Worm (Caenorhabditis elegans) whole organism, L4 larva: ENCODE results near the gene C14A4.6.
A peak's percentile ranks its signal among the peaks of the same experiment; 100 is the strongest.

Experiments
- Y5F2A.4 ChIP-seq: fragments of 200-800 bp; sonication (Bioruptor generic); optimal IDR thresholded peaks from 2 replicates; lab custom pipeline; 2018; ENCODE audit warnings: mild to moderate bottlenecking, missing genetic modification characterization, missing compliant biosample characterization
- ZK337.2 ChIP-seq: fragments of 200-800 bp; sonication (Bioruptor generic); IDR thresholded peaks from 2 replicates; pipeline ENCODE4 v1.3.6; 2022; ENCODE audit warnings: missing genetic modification reagents, missing genetic modification characterization, missing compliant biosample characterization
- aha-1 ChIP-seq: fragments of 150-350 bp; peaks from one replicate; lab custom pipeline; 2014; ENCODE audit warnings: missing biosample characterization, missing genetic modification characterization
- ceh-44 ChIP-seq: fragments of 200-800 bp; sonication (Bioruptor generic); IDR thresholded peaks from 2 replicates; pipeline ENCODE4 v1.3.6; 2022; ENCODE audit warnings: missing genetic modification reagents, missing genetic modification characterization, missing compliant biosample characterization
- ceh-62 ChIP-seq: sonication (generic microtip); optimal IDR thresholded peaks from 2 replicates; lab custom pipeline; 2017; ENCODE audit warnings: missing biosample characterization, missing genetic modification characterization
- cey-2 ChIP-seq: sonication (generic microtip); optimal IDR thresholded peaks from 3 replicates; lab custom pipeline; 2017; ENCODE audit warnings: missing genetic modification characterization, mild to moderate bottlenecking, missing compliant biosample characterization, antibody characterized with exemption, borderline replicate concordance; ENCODE audit not compliant: insufficient read depth
- daf-12 ChIP-seq: fragments of 150-350 bp; optimal IDR thresholded peaks from 2 replicates; lab custom pipeline; 2014; ENCODE audit warnings: missing biosample characterization, missing genetic modification reagents, missing genetic modification characterization
- daf-16 ChIP-seq, 3 experiments: sonication (generic microtip); optimal IDR thresholded peaks; 2 replicates each; lab custom pipeline; 2016 to 2017; ENCODE audit warnings: missing genetic modification characterization in 3 of 3, missing genetic modification reagents in 3 of 3, mild to moderate bottlenecking in 2 of 3, missing compliant biosample characterization in 2 of 3, missing biosample characterization in 1 of 3, moderate library complexity in 1 of 3
- daf-8 ChIP-seq: fragments of 200-800 bp; sonication (Bioruptor generic); IDR thresholded peaks from 2 replicates; pipeline ENCODE4 v1.3.6; 2022; ENCODE audit warnings: missing genetic modification characterization, missing compliant biosample characterization
- duxl-1 ChIP-seq: sonication (generic microtip); optimal IDR thresholded peaks from 2 replicates; lab custom pipeline; 2016; ENCODE audit warnings: mild to moderate bottlenecking, missing genetic modification characterization, moderate library complexity, missing compliant biosample characterization; ENCODE audit not compliant: poor library complexity
- dve-1 ChIP-seq: sonication (generic microtip); optimal IDR thresholded peaks from 2 replicates; lab custom pipeline; 2017; ENCODE audit warnings: antibody characterized with exemption, mild to moderate bottlenecking, missing genetic modification characterization, missing compliant biosample characterization; ENCODE audit not compliant: insufficient read depth
- fkh-10 ChIP-seq: fragments of 150-350 bp; optimal IDR thresholded peaks from 2 replicates; lab custom pipeline; 2014; ENCODE audit warnings: missing biosample characterization, missing genetic modification reagents, missing genetic modification characterization
- fos-1 ChIP-seq: fragments of 150-350 bp; optimal IDR thresholded peaks from 2 replicates; lab custom pipeline; 2014; ENCODE audit warnings: missing biosample characterization, missing genetic modification characterization
- gei-8 ChIP-seq: fragments of 200-800 bp; sonication (Bioruptor generic); optimal IDR thresholded peaks from 2 replicates; lab custom pipeline; 2018; ENCODE audit warnings: mild to moderate bottlenecking, missing genetic modification characterization, missing compliant biosample characterization
- jun-1 ChIP-seq: fragments of 150-350 bp; optimal IDR thresholded peaks from 2 replicates; lab custom pipeline; 2014; ENCODE audit warnings: missing biosample characterization, missing genetic modification reagents, missing genetic modification characterization
- lim-7 ChIP-seq: fragments of 200-800 bp; sonication (Bioruptor generic); IDR thresholded peaks from 2 replicates; pipeline ENCODE4 v1.3.6; 2022; ENCODE audit warnings: missing genetic modification characterization, missing compliant biosample characterization
- lin-15B ChIP-seq: fragments of 150-350 bp; sonication (generic microtip); optimal IDR thresholded peaks from 3 replicates; lab custom pipeline; 2014; ENCODE audit warnings: missing biosample characterization, missing genetic modification characterization
- lin-38 ChIP-seq: fragments of 200-800 bp; sonication (Bioruptor generic); IDR thresholded peaks from 2 replicates; pipeline ENCODE4 v1.3.6; 2022; ENCODE audit warnings: missing genetic modification reagents, missing genetic modification characterization, missing compliant biosample characterization
- madf-9 ChIP-seq: fragments of 200-800 bp; sonication (Bioruptor generic); conservative IDR thresholded peaks from 2 replicates; pipeline ENCODE4 v1.3.6; 2022; ENCODE audit warnings: missing genetic modification reagents, missing genetic modification characterization, missing compliant biosample characterization
- mxl-3 ChIP-seq: fragments of 200-800 bp; sonication (Bioruptor generic); optimal IDR thresholded peaks from 2 replicates; lab custom pipeline; 2018; ENCODE audit warnings: mild to moderate bottlenecking, missing genetic modification characterization, missing compliant biosample characterization
- nhr-11 ChIP-seq: fragments of 150-350 bp; optimal IDR thresholded peaks from 2 replicates; lab custom pipeline; 2014; ENCODE audit warnings: missing biosample characterization, missing genetic modification characterization
- nhr-111 ChIP-seq: fragments of 200-800 bp; sonication (Bioruptor generic); optimal IDR thresholded peaks from 2 replicates; lab custom pipeline; 2018; ENCODE audit warnings: mild to moderate bottlenecking, missing genetic modification characterization, missing compliant biosample characterization
- nhr-42 ChIP-seq: fragments of 200-800 bp; sonication (Bioruptor generic); IDR thresholded peaks from 2 replicates; pipeline ENCODE4 v1.3.6; 2022; ENCODE audit warnings: missing genetic modification characterization, missing compliant biosample characterization
- pqm-1 ChIP-seq: sonication (generic microtip); optimal IDR thresholded peaks from 2 replicates; lab custom pipeline; 2017; ENCODE audit warnings: missing biosample characterization, missing genetic modification characterization
- saeg-2 ChIP-seq: fragments of 200-800 bp; sonication (Bioruptor generic); IDR thresholded peaks from 2 replicates; pipeline ENCODE4 v1.3.6; 2022; ENCODE audit warnings: missing genetic modification reagents, missing genetic modification characterization, missing compliant biosample characterization
- tag-97 ChIP-seq: fragments of 200-800 bp; sonication (Bioruptor generic); IDR thresholded peaks from 2 replicates; pipeline ENCODE4 v1.3.6; 2022; ENCODE audit warnings: missing genetic modification characterization, missing compliant biosample characterization
- tra-1 ChIP-seq: fragments of 200-800 bp; sonication (Bioruptor generic); IDR thresholded peaks from 2 replicates; pipeline ENCODE4 v1.3.6; 2022; ENCODE audit warnings: missing genetic modification reagents, missing genetic modification characterization, missing compliant biosample characterization
- unc-130 ChIP-seq: sonication (generic microtip); optimal IDR thresholded peaks from 2 replicates; lab custom pipeline; 2016; ENCODE audit warnings: missing genetic modification reagents, missing genetic modification characterization, missing compliant biosample characterization
- unc-62 ChIP-seq, 3 experiments: fragments of 150-350 bp in 1 of 3; sonication (generic microtip); optimal IDR thresholded peaks in 2 of 3; peaks in 1 of 3; 1 replicate in 1 of 3; 2 replicates in 2 of 3; lab custom pipeline; 2014 to 2017; ENCODE audit warnings: missing biosample characterization in 3 of 3, missing genetic modification characterization in 3 of 3, missing genetic modification reagents in 3 of 3, missing genotype in 1 of 3
- zag-1 ChIP-seq: fragments of 150-350 bp; optimal IDR thresholded peaks from 2 replicates; lab custom pipeline; 2014; ENCODE audit warnings: missing biosample characterization, missing genetic modification characterization
- zfp-3 ChIP-seq: fragments of 200-800 bp; sonication (Bioruptor generic); conservative IDR thresholded peaks from 2 replicates; pipeline ENCODE4 v1.3.6; 2022; ENCODE audit warnings: missing genetic modification reagents, missing genetic modification characterization, missing compliant biosample characterization
- zip-11 ChIP-seq: fragments of 200-800 bp; sonication (Bioruptor generic); IDR thresholded peaks from 2 replicates; pipeline ENCODE4 v1.3.6; 2022; ENCODE audit warnings: missing genetic modification characterization, missing compliant biosample characterization
- zip-2 ChIP-seq: fragments of 150-350 bp; optimal IDR thresholded peaks from 2 replicates; lab custom pipeline; 2014; ENCODE audit warnings: missing biosample characterization, missing genetic modification characterization

C14A4.6 gene

ce11 chrII:10598970-10599369 is 4.4 kb upstream of the C14A4.6 start, which contains the start of gene C14A4.9:
TSS of gene C14A4.9 (plus strand) at chrII:10599337.
- TF ChIP-seq ceh-44 (GFP tag; lab: Robert Waterston, UW) (no peak), tra-1 (GFP tag; lab: Robert Waterston, UW) (no peak), nhr-42 (no peak), duxl-1 (tag; lab: Kevin White, UChicago) (no peak), ceh-62 (tag; lab: Kevin White, UChicago) (no peak)

DNA sequence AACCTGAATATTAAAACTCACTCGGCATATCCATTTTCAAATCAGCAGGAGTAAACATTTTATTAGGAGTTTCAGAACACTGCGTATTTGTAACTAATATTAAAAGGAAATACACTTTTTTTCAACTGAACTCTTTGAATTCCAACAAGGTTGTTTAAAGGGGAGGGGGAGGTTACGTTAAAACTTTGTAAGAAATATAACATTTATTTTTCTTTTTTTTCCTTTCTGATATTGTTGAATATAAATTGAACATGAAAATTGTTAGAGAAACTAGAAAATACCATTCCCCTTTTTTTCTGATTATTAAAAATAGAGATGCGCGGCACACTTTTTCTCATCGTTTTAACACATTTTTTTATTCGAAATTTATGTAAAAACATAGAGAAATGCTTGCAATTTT is 3.5 kb upstream of the C14A4.6 start, which contains the start of gene C14A4.8:
TSS of gene C14A4.8 (minus strand) at position 101 of the 400 bp plus-strand sequence.
- TF ChIP-seq zag-1 (no peak), unc-62 (GFP tag; optimal IDR thresholded peaks at IDR 0.05 in 1 of 2; lab: Kevin White, UChicago) (peak in 1 of 2 experiments; percentile 83), unc-62 (tag; optimal IDR thresholded peaks at IDR 0.05; lab: Kevin White, UChicago) (no peak), daf-12 (no peak)
- TF ChIP-seq, all 104 proteins: peak for 1

DNA sequence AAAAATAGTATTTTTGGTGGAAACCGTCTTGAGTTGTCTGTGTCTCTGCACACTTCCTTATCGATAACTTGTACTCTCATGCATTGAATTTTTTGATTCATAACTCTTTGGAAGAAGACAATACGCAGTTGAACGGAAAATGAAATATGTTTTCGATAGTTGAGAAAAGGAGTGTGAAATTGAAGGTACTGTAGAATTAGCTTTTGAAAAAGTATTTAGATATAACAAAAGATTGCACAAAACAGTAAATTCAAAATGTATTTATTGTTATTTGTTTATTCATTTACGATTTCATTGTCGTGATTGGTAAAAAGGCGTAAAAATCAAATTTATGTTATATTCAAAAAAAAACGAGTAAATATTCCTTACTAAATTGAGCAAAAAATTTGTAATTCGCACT is 1.9 kb upstream of the C14A4.6 start, which contains the start of gene C14A4.7:
TSS of gene C14A4.7 (minus strand) at position 101 of the 400 bp plus-strand sequence.
- TF ChIP-seq nhr-11 (tag; lab: Kevin White, UChicago), result no peak
- no peak for TF ChIP-seq cey-2 (tag; lab: Kevin White, UChicago)
- TF ChIP-seq zfp-3 (GFP tag; lab: Robert Waterston, UW), result no peak
- no peak for TF ChIP-seq unc-130 (GFP tag; lab: Kevin White, UChicago)
- TF ChIP-seq ZK337.2, result no peak
- no peak for TF ChIP-seq gei-8 (GFP tag; lab: Kevin White, UChicago)
- TF ChIP-seq pqm-1 (tag; lab: Kevin White, UChicago), result peak; percentile 21
- TF ChIP-seq daf-16 (GFP tag; optimal IDR thresholded peaks at IDR 0.05; lab: Kevin White, UChicago), result no peak
- no peak for TF ChIP-seq daf-16 (tag; optimal IDR thresholded peaks at IDR 0.05; lab: Kevin White, UChicago)
- no peak for TF ChIP-seq zip-11 (GFP tag; lab: Robert Waterston, UW)
- TF ChIP-seq dve-1, result peak; percentile 9
- no peak for TF ChIP-seq jun-1 (tag; lab: Kevin White, UChicago)

ce11 chrII:10594312-10594711 is 264 bp downstream of the C14A4.6 start:
- TF ChIP-seq zip-2 (no peak), tag-97 (GFP tag; lab: Robert Waterston, UW) (no peak), duxl-1 (tag; lab: Kevin White, UChicago) (no peak), aha-1 (tag; lab: Kevin White, UChicago) (no peak), Y5F2A.4 (GFP tag; lab: Kevin White, UChicago) (no peak), nhr-111 (GFP tag; lab: Kevin White, UChicago) (no peak), zag-1 (no peak), mxl-3 (no peak)

DNA sequence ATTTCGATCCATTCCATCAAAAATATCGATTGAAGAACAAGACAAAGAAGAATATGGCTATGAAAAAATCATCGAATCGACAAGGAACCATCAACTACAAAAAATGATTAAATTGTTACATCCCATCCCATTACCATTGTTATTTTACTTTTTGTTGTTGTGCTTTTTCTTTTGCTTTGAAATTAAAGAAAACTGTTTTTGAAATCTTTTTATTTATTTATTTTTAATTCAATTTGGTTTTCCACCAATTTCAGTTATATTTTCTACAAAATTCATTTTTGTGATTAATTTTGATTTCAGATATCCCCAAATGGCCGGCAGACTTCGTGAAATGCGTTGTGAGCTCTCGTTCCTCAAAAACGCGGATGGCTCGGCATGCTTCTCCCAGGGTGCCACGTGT is 2.1 kb downstream of the C14A4.6 start, which contains the start of gene crn-5:
TSS of gene crn-5 (plus strand) at position 301 of the 400 bp plus-strand sequence.
- TF ChIP-seq daf-16 (GFP tag; optimal IDR thresholded peaks at IDR 0.05; lab: Kevin White, UChicago) (no peak), daf-16 (tag; optimal IDR thresholded peaks at IDR 0.05; lab: Kevin White, UChicago) (no peak), daf-8 (GFP tag; lab: Robert Waterston, UW) (no peak), nhr-11 (tag; lab: Kevin White, UChicago) (no peak), fos-1 (tag; lab: Kevin White, UChicago) (no peak), saeg-2 (GFP tag; lab: Robert Waterston, UW) (no peak), madf-9 (GFP tag; lab: Robert Waterston, UW) (no peak), gei-8 (GFP tag; lab: Kevin White, UChicago) (no peak), lim-7 (GFP tag; lab: Robert Waterston, UW) (no peak), lin-38 (GFP tag; lab: Robert Waterston, UW) (no peak), fkh-10 (no peak), lin-15B (tag; lab: Kevin White, UChicago) (no peak)
